Fruit fly (Drosophila melanogaster) whole organism, embryonic: Measurements from ENCODE around the gene CG1824.

Experiments used
- Abd-B ChIP-seq: fragments of 200-800 bp; sonication (Bioruptor generic); optimal IDR thresholded peaks from 2 replicates; lab custom pipeline; 2018; ENCODE audit warnings: missing biosample characterization, mild to moderate bottlenecking, missing genetic modification characterization, moderate library complexity
- Antp ChIP-seq: fragments of 200-800 bp; sonication (Bioruptor generic); optimal IDR thresholded peaks from 3 replicates; lab custom pipeline; 2016; ENCODE audit warnings: missing biosample characterization, missing genetic modification characterization
- Bdp1 ChIP-seq: fragments of 200-800 bp; sonication (Bioruptor generic); optimal IDR thresholded peaks from 3 replicates; lab custom pipeline; 2016; ENCODE audit warnings: missing biosample characterization, missing genetic modification characterization
- CG10321 ChIP-seq: fragments of 200-800 bp; sonication (Bioruptor generic); IDR thresholded peaks from 2 replicates; pipeline ENCODE4 v1.3.6; 2022; ENCODE audit warnings: missing biosample characterization, missing genetic modification characterization
- CG11456 ChIP-seq: fragments of 200-800 bp; sonication (Bioruptor generic); IDR thresholded peaks from 3 replicates; pipeline ENCODE4 v1.3.6; 2022; ENCODE audit warnings: missing biosample characterization, missing genetic modification characterization
- CG11695 ChIP-seq: fragments of 200-800 bp; sonication (Bioruptor generic); IDR thresholded peaks from 3 replicates; pipeline ENCODE4 v1.3.6; 2022; ENCODE audit warnings: missing biosample characterization, missing genetic modification characterization
- CG13123 ChIP-seq: fragments of 200-800 bp; sonication (Bioruptor generic); optimal IDR thresholded peaks from 2 replicates; lab custom pipeline; 2016; ENCODE audit warnings: missing biosample characterization, missing genetic modification characterization
- CG13894 ChIP-seq: fragments of 200-800 bp; sonication (Bioruptor generic); optimal IDR thresholded peaks from 3 replicates; lab custom pipeline; 2018; ENCODE audit warnings: missing biosample characterization, mild to moderate bottlenecking, missing genetic modification characterization, moderate library complexity
- CG14667 ChIP-seq: fragments of 200-800 bp; sonication (Bioruptor generic); IDR thresholded peaks from 2 replicates; pipeline ENCODE4 v1.3.6; 2022; ENCODE audit warnings: missing biosample characterization, missing genetic modification characterization
- CG18476 ChIP-seq: fragments of 200-800 bp; sonication (Bioruptor generic); optimal IDR thresholded peaks from 2 replicates; lab custom pipeline; 2016; ENCODE audit warnings: missing biosample characterization, mild to moderate bottlenecking, missing genetic modification characterization
- CG3995 ChIP-seq: fragments of 200-800 bp; sonication (Bioruptor generic); optimal IDR thresholded peaks from 3 replicates; lab custom pipeline; 2016; ENCODE audit warnings: missing biosample characterization, missing genetic modification characterization
- CG5180 ChIP-seq: fragments of 200-800 bp; sonication (Bioruptor generic); optimal IDR thresholded peaks from 3 replicates; lab custom pipeline; 2017; ENCODE audit warnings: missing biosample characterization, missing genetic modification characterization, mild to moderate bottlenecking, moderate library complexity, missing genetic modification reagents
- CG6689 ChIP-seq: fragments of 200-800 bp; sonication (Bioruptor generic); IDR thresholded peaks from 2 replicates; pipeline ENCODE4 v1.3.6; 2022; ENCODE audit warnings: missing biosample characterization, missing genetic modification characterization
- CG7839 ChIP-seq: fragments of 200-800 bp; sonication (Bioruptor generic); optimal IDR thresholded peaks from 3 replicates; lab custom pipeline; 2018; ENCODE audit warnings: missing biosample characterization, mild to moderate bottlenecking, missing genetic modification characterization, moderate library complexity
- CG7928 ChIP-seq: fragments of 200-800 bp; sonication (Bioruptor generic); optimal IDR thresholded peaks from 2 replicates; lab custom pipeline; 2017; ENCODE audit warnings: missing biosample characterization, mild to moderate bottlenecking, missing genetic modification characterization
- Fer2 ChIP-seq: fragments of 200-800 bp; sonication (Bioruptor generic); optimal IDR thresholded peaks from 2 replicates; lab custom pipeline; 2018; ENCODE audit warnings: missing biosample characterization, mild to moderate bottlenecking, missing genetic modification characterization, moderate library complexity
- GATAe ChIP-seq: fragments of 200-800 bp; sonication (Bioruptor generic); conservative IDR thresholded peaks from 2 replicates; pipeline ENCODE4 v1.3.6; 2022; ENCODE audit warnings: missing biosample characterization, missing genetic modification characterization
- Gug ChIP-seq: fragments of 200-800 bp; sonication (Bioruptor generic); IDR thresholded peaks from 4 replicates; pipeline ENCODE4 v1.3.6; 2022; ENCODE audit warnings: missing biosample characterization, missing genetic modification characterization
- HHEX ChIP-seq: fragments of 200-800 bp; sonication (Bioruptor generic); optimal IDR thresholded peaks from 3 replicates; lab custom pipeline; 2017; ENCODE audit warnings: missing biosample characterization, mild to moderate bottlenecking, missing genetic modification characterization, missing genetic modification reagents
- Hr39 ChIP-seq: fragments of >200 bp; optimal IDR thresholded peaks from 2 replicates; lab custom pipeline; 2017
- Hr78 ChIP-seq, 2 experiments: fragments of 200-800 bp in 1 of 2; fragments of >200 bp in 1 of 2; sonication (Bioruptor generic) in 1 of 2; optimal IDR thresholded peaks; 2 replicates each; lab custom pipeline; 2017 to 2019; ENCODE audit warnings: missing biosample characterization in 2 of 2, missing genetic modification characterization in 2 of 2, mild to moderate bottlenecking in 1 of 2, moderate library complexity in 1 of 2
- MESR4 ChIP-seq: fragments of 200-800 bp; sonication (Bioruptor generic); optimal IDR thresholded peaks from 2 replicates; lab custom pipeline; 2018; ENCODE audit warnings: missing biosample characterization, mild to moderate bottlenecking, missing genetic modification characterization, moderate library complexity
- Nf-YC ChIP-seq: fragments of 200-800 bp; optimal IDR thresholded peaks from 3 replicates; lab custom pipeline; 2019; ENCODE audit warnings: missing biosample characterization, mild to moderate bottlenecking, missing genetic modification characterization, moderate library complexity
- Opbp ChIP-seq: fragments of 200-800 bp; sonication (Bioruptor generic); IDR thresholded peaks from 3 replicates; pipeline ENCODE4 v1.3.6; 2022; ENCODE audit warnings: missing biosample characterization, missing genetic modification characterization; ENCODE audit not compliant: partially characterized antibody
- Optix ChIP-seq: fragments of 200-800 bp; sonication (Bioruptor generic); IDR thresholded peaks from 3 replicates; pipeline ENCODE4 v1.3.6; 2022; ENCODE audit warnings: missing biosample characterization, missing genetic modification characterization
- Side ChIP-seq: fragments of 200-800 bp; sonication (Bioruptor generic); optimal IDR thresholded peaks from 2 replicates; lab custom pipeline; 2016; ENCODE audit warnings: missing biosample characterization, missing genetic modification characterization
- Sox102F ChIP-seq: fragments of 200-800 bp; sonication (Bioruptor generic); optimal IDR thresholded peaks from 2 replicates; lab custom pipeline; 2018; ENCODE audit warnings: missing biosample characterization, mild to moderate bottlenecking, missing genetic modification characterization, moderate library complexity
- Sry-δ ChIP-seq: fragments of 200-800 bp; sonication (Bioruptor generic); optimal IDR thresholded peaks from 2 replicates; lab custom pipeline; 2016; ENCODE audit warnings: missing biosample characterization, missing genetic modification characterization
- Xbp1 ChIP-seq: fragments of 200-800 bp; sonication (Bioruptor generic); optimal IDR thresholded peaks from 3 replicates; lab custom pipeline; 2016; ENCODE audit warnings: missing biosample characterization, mild to moderate bottlenecking, missing genetic modification characterization
- abd-A ChIP-seq: fragments of 200-800 bp; sonication (Bioruptor generic); optimal IDR thresholded peaks from 3 replicates; lab custom pipeline; 2019; ENCODE audit warnings: missing biosample characterization, mild to moderate bottlenecking, missing genetic modification characterization, moderate library complexity
- bbx ChIP-seq: fragments of 200-800 bp; sonication (Bioruptor generic); IDR thresholded peaks from 2 replicates; pipeline ENCODE4 v1.3.6; 2022; ENCODE audit warnings: missing biosample characterization, missing genetic modification characterization; ENCODE audit not compliant: partially characterized antibody
- chinmo ChIP-seq: fragments of 200-800 bp; sonication (Bioruptor generic); IDR thresholded peaks from 4 replicates; pipeline ENCODE4 v1.3.6; 2022; ENCODE audit warnings: missing biosample characterization, missing genetic modification characterization; ENCODE audit not compliant: partially characterized antibody
- exex ChIP-seq: fragments of 200-800 bp; sonication (Bioruptor generic); optimal IDR thresholded peaks from 4 replicates; lab custom pipeline; 2018; ENCODE audit warnings: missing biosample characterization, mild to moderate bottlenecking, missing genetic modification characterization, moderate library complexity
- fru ChIP-seq: fragments of >200 bp; optimal IDR thresholded peaks from 2 replicates; lab custom pipeline; 2017
- gem ChIP-seq: fragments of 200-800 bp; sonication (Bioruptor generic); optimal IDR thresholded peaks from 2 replicates; lab custom pipeline; 2019; ENCODE audit warnings: missing biosample characterization, mild to moderate bottlenecking, missing genetic modification characterization, moderate library complexity
- gfzf ChIP-seq: fragments of 200-800 bp; sonication (Bioruptor generic); optimal IDR thresholded peaks from 2 replicates; lab custom pipeline; 2016; ENCODE audit warnings: missing biosample characterization, mild to moderate bottlenecking, missing genetic modification characterization, moderate library complexity
- grau ChIP-seq: fragments of 200-800 bp; optimal IDR thresholded peaks from 3 replicates; lab custom pipeline; 2019; ENCODE audit warnings: missing biosample characterization, mild to moderate bottlenecking, missing genetic modification characterization, moderate library complexity
- gsb ChIP-seq: fragments of 200-800 bp; sonication (Bioruptor generic); IDR thresholded peaks from 2 replicates; pipeline ENCODE4 v1.3.6; 2022; ENCODE audit warnings: missing biosample characterization, missing genetic modification characterization
- lab ChIP-seq: fragments of 200-800 bp; sonication (Bioruptor generic); optimal IDR thresholded peaks from 3 replicates; lab custom pipeline; 2017; ENCODE audit warnings: missing biosample characterization, missing genetic modification characterization, mild to moderate bottlenecking, moderate library complexity, missing genetic modification reagents
- psq ChIP-seq: fragments of 200-800 bp; sonication (Bioruptor generic); optimal IDR thresholded peaks from 2 replicates; lab custom pipeline; 2017; ENCODE audit warnings: missing biosample characterization, missing genetic modification characterization
- row ChIP-seq: fragments of 200-800 bp; sonication (Bioruptor generic); IDR thresholded peaks from 3 replicates; pipeline ENCODE4 v1.3.6; 2022; ENCODE audit warnings: missing biosample characterization, missing genetic modification characterization
- schlank ChIP-seq: fragments of 200-800 bp; sonication (Bioruptor generic); optimal IDR thresholded peaks from 2 replicates; lab custom pipeline; 2018; ENCODE audit warnings: missing biosample characterization, mild to moderate bottlenecking, missing genetic modification characterization
- sens ChIP-seq: fragments of 200-800 bp; sonication (Bioruptor generic); peaks from one replicate; lab custom pipeline; 2016; ENCODE audit warnings: missing biosample characterization, missing genetic modification characterization
- sens-2 ChIP-seq: fragments of 200-800 bp; sonication (Bioruptor generic); IDR thresholded peaks from 2 replicates; pipeline ENCODE4 v1.3.6; 2022; ENCODE audit warnings: missing biosample characterization, missing genetic modification characterization
- sob ChIP-seq: fragments of 200-800 bp; sonication (Bioruptor generic); IDR thresholded peaks from 2 replicates; pipeline ENCODE4 v1.3.6; 2022; ENCODE audit warnings: missing biosample characterization, missing genetic modification characterization
- ssp ChIP-seq: fragments of 200-800 bp; sonication (Bioruptor generic); IDR thresholded peaks from 2 replicates; pipeline ENCODE4 v1.3.6; 2022; ENCODE audit warnings: missing biosample characterization, missing genetic modification characterization
- toy ChIP-seq: fragments of 200-800 bp; sonication (Bioruptor generic); IDR thresholded peaks from 2 replicates; pipeline ENCODE4 v1.3.6; 2022; ENCODE audit warnings: missing biosample characterization, missing genetic modification characterization
- tup ChIP-seq: fragments of 200-800 bp; sonication (Bioruptor generic); optimal IDR thresholded peaks from 2 replicates; lab custom pipeline; 2016; ENCODE audit warnings: missing biosample characterization, mild to moderate bottlenecking, missing genetic modification characterization, moderate library complexity
- zen2 ChIP-seq: fragments of 200-800 bp; sonication (Bioruptor generic); IDR thresholded peaks from 3 replicates; pipeline ENCODE4 v1.3.6; 2022; ENCODE audit warnings: missing biosample characterization, missing genetic modification characterization; ENCODE audit not compliant: partially characterized antibody
- zf30C ChIP-seq: fragments of 200-800 bp; sonication (Bioruptor generic); optimal IDR thresholded peaks from 3 replicates; lab custom pipeline; 2018; ENCODE audit warnings: missing biosample characterization, mild to moderate bottlenecking, missing genetic modification characterization

Gene CG1824

dm6 chrX:12580498-12581304, 14.7 kb downstream of the CG1824 start (continued):
- no peak for TF ChIP-seq zf30C
- TF ChIP-seq GATAe (GFP tag; lab: Robert Waterston, UW): peak; percentile 95
- peak; percentile 3 for TF ChIP-seq lab (GFP tag; lab: Kevin White, UChicago)
- no peak for TF ChIP-seq Gug (GFP tag; lab: Robert Waterston, UW)
- TF ChIP-seq row (GFP tag; lab: Robert Waterston, UW): peak; percentile 28; the same call in 1 of the 3 replicates
- TF ChIP-seq CG6689 (GFP tag; lab: Robert Waterston, UW): no peak
- no peak for TF ChIP-seq MESR4 (GFP tag; lab: Kevin White, UChicago)
- peak; percentile 57 for TF ChIP-seq grau (tag; lab: Kevin White, UChicago)
- TF ChIP-seq CG18476: no peak
- no peak for TF ChIP-seq gsb
- TF ChIP-seq Sox102F (GFP tag; lab: Kevin White, UChicago): peak; percentile 4
- TF ChIP-seq Antp (GFP tag; lab: Kevin White, UChicago): no peak
- no peak for TF ChIP-seq gfzf
- no peak for TF ChIP-seq Hr39
- no peak for TF ChIP-seq zen2 (GFP tag; lab: Robert Waterston, UW)
- peak; percentile 84 for TF ChIP-seq sens (GFP tag; lab: Kevin White, UChicago)
- peak; percentile 18 for TF ChIP-seq CG7839 (tag; lab: Kevin White, UChicago)
- TF ChIP-seq CG7928: no peak
- TF ChIP-seq tup (GFP tag; lab: Kevin White, UChicago): no peak
- no peak for TF ChIP-seq bbx (GFP tag; lab: Robert Waterston, UW)
- TF ChIP-seq Optix: no peak
- TF ChIP-seq Bdp1 (GFP tag; lab: Kevin White, UChicago): no peak
- TF ChIP-seq sob (GFP tag; lab: Robert Waterston, UW): no peak
- no peak for TF ChIP-seq Abd-B (GFP tag; lab: Kevin White, UChicago)
- no peak for TF ChIP-seq CG14667
- no peak for TF ChIP-seq Xbp1 (GFP tag; lab: Kevin White, UChicago)
- no peak for TF ChIP-seq schlank (tag; lab: Kevin White, UChicago)
- peak; percentile 78 for TF ChIP-seq sens-2 (GFP tag; lab: Robert Waterston, UW)
- no peak for TF ChIP-seq CG11695 (GFP tag; lab: Robert Waterston, UW)
- no peak for TF ChIP-seq Fer2 (tag; lab: Kevin White, UChicago)
- TF ChIP-seq CG10321 (GFP tag; lab: Robert Waterston, UW): peak; percentile 91
- no peak for TF ChIP-seq Sry-δ (GFP tag; lab: Kevin White, UChicago)
- TF ChIP-seq psq (GFP tag; lab: Kevin White, UChicago): no peak
- no peak for TF ChIP-seq Opbp
- no peak for TF ChIP-seq CG11456 (GFP tag; lab: Robert Waterston, UW)
- TF ChIP-seq gem (tag; lab: Kevin White, UChicago): peak; percentile 34
- peak; percentile 50 for TF ChIP-seq exex (tag; lab: Kevin White, UChicago)
- no peak for TF ChIP-seq fru (lab: Kevin White, UChicago)
- no peak for TF ChIP-seq Hr78 (GFP tag; optimal IDR thresholded peaks at IDR 0.05; lab: Kevin White, UChicago)
- TF ChIP-seq toy: no peak
- TF ChIP-seq ssp (GFP tag; lab: Robert Waterston, UW): no peak
- TF ChIP-seq CG13123: no peak
- TF ChIP-seq CG13894 (tag; lab: Kevin White, UChicago): no peak
- no peak for TF ChIP-seq HHEX (GFP tag; lab: Kevin White, UChicago)
- no peak for TF ChIP-seq abd-A (tag; lab: Kevin White, UChicago)
- TF ChIP-seq Nf-YC (tag; lab: Kevin White, UChicago): no peak
- peak; percentile 60 for TF ChIP-seq CG3995 (GFP tag; lab: Kevin White, UChicago)
- TF ChIP-seq Side: no peak
- TF ChIP-seq CG5180 (GFP tag; lab: Kevin White, UChicago): no peak
- no peak for TF ChIP-seq chinmo
